Fruit fly (Drosophila melanogaster): ENCODE results near the gene CG31231.

DNA sequence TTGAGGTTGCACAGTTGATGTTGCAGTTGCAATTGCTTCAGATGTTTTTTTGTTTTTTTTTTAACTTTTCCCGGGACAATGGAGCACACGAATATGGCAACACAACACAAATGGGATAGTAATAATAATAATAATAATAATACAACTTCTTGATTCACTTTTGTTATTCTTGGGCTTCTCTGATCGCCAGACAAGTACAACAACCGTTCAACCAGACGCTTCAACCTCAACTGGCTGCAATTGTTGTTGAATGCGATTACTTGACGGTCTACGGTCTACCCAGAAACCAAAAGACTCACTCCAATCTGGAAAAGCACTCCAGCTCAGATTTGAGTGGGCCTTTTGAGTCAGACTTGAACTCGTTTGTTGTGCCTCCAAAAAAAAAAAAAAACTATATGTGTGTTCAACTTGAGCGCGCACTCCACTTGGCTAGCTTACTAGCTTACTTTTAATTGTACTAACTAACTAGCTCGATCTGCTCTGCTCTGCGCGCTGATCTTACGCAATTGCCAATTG is 23.9 kb upstream of the CG31231 start, which contains the start of gene CG14301:
- TF ChIP-seq pan (optimal IDR thresholded peaks at IDR 0.05) (no peak), fru (GFP tag; optimal IDR thresholded peaks at IDR 0.05) (no peak), sv (GFP tag; optimal IDR thresholded peaks at IDR 0.05) (no peak), Myc (optimal IDR thresholded peaks at IDR 0.05) (no peak), tai (GFP tag; optimal IDR thresholded peaks at IDR 0.05) (no peak)

Measured in whole organism, wandering third instar larva.